Fruit fly (Drosophila melanogaster) whole organism, embryonic: ENCODE measurements around the gene mRpS31.
A peak's percentile ranks its signal among the peaks of the same experiment; 100 is the strongest.

Experiments used
- CG1024 ChIP-seq: fragments of 200-800 bp; sonication (Bioruptor generic); IDR thresholded peaks from 2 replicates; pipeline ENCODE4 v1.3.6; 2022; ENCODE audit warnings: missing biosample characterization, missing genetic modification characterization
- CG10431 ChIP-seq: fragments of 200-800 bp; sonication (Bioruptor generic); optimal IDR thresholded peaks from 3 replicates; lab custom pipeline; 2018; ENCODE audit warnings: missing biosample characterization, mild to moderate bottlenecking, missing genetic modification characterization
- CG10462 ChIP-seq: fragments of 200-800 bp; sonication (Bioruptor generic); optimal IDR thresholded peaks from 2 replicates; lab custom pipeline; 2016; ENCODE audit warnings: missing biosample characterization, missing genetic modification characterization
- CG11560 ChIP-seq: fragments of 200-800 bp; sonication (Bioruptor generic); IDR thresholded peaks from 3 replicates; pipeline ENCODE4 v1.3.6; 2022; ENCODE audit warnings: missing biosample characterization, missing genetic modification characterization
- CG13123 ChIP-seq: fragments of 200-800 bp; sonication (Bioruptor generic); optimal IDR thresholded peaks from 2 replicates; lab custom pipeline; 2016; ENCODE audit warnings: missing biosample characterization, missing genetic modification characterization
- CG13287 ChIP-seq: fragments of 200-800 bp; sonication (Bioruptor generic); IDR thresholded peaks from 2 replicates; pipeline ENCODE4 v1.3.6; 2022; ENCODE audit warnings: missing biosample characterization, missing genetic modification characterization; ENCODE audit not compliant: partially characterized antibody
- CG31365 ChIP-seq: fragments of 200-800 bp; sonication (Bioruptor generic); optimal IDR thresholded peaks from 2 replicates; lab custom pipeline; 2018; ENCODE audit warnings: missing biosample characterization, mild to moderate bottlenecking, missing genetic modification characterization
- CG5953 ChIP-seq: fragments of 200-800 bp; sonication (Bioruptor generic); IDR thresholded peaks from 2 replicates; pipeline ENCODE4 v1.3.6; 2022; ENCODE audit warnings: missing biosample characterization, missing genetic modification characterization
- CG8765 ChIP-seq: fragments of 200-800 bp; sonication (Bioruptor generic); IDR thresholded peaks from 2 replicates; pipeline ENCODE4 v1.3.6; 2022; ENCODE audit warnings: missing biosample characterization, missing genetic modification characterization
- CHES-1-like ChIP-seq: fragments of 200-800 bp; sonication (Bioruptor generic); optimal IDR thresholded peaks from 2 replicates; lab custom pipeline; 2016; ENCODE audit warnings: missing biosample characterization, missing genetic modification characterization
- CrebB ChIP-seq: fragments of 200-800 bp; sonication (Bioruptor generic); optimal IDR thresholded peaks from 3 replicates; lab custom pipeline; 2018; ENCODE audit warnings: missing biosample characterization, mild to moderate bottlenecking, missing genetic modification characterization
- D ChIP-seq, 2 experiments: fragments of 200-800 bp in 1 of 2; fragments of >200 bp in 1 of 2; sonication (Bioruptor generic) in 1 of 2; optimal IDR thresholded peaks; 2 replicates in 1 of 2; 3 replicates in 1 of 2; lab custom pipeline; 2017; ENCODE audit warnings: mild to moderate bottlenecking in 1 of 2, missing biosample characterization in 1 of 2, missing genetic modification characterization in 1 of 2, missing genetic modification reagents in 1 of 2
- D19B ChIP-seq: fragments of 200-800 bp; sonication (Bioruptor generic); optimal IDR thresholded peaks from 2 replicates; lab custom pipeline; 2017; ENCODE audit warnings: missing biosample characterization, mild to moderate bottlenecking, missing genetic modification characterization
- Elba2 ChIP-seq: fragments of 200-800 bp; sonication (Bioruptor generic); optimal IDR thresholded peaks from 3 replicates; lab custom pipeline; 2016; ENCODE audit warnings: missing biosample characterization, missing genetic modification characterization
- Ets65A ChIP-seq: fragments of 200-800 bp; sonication (Bioruptor generic); peaks from one replicate; lab custom pipeline; 2016; ENCODE audit warnings: missing biosample characterization, missing genetic modification characterization
- Fer2 ChIP-seq: fragments of 200-800 bp; sonication (Bioruptor generic); optimal IDR thresholded peaks from 2 replicates; lab custom pipeline; 2018; ENCODE audit warnings: missing biosample characterization, mild to moderate bottlenecking, missing genetic modification characterization, moderate library complexity
- HLHmδ ChIP-seq: fragments of 200-800 bp; sonication (Bioruptor generic); optimal IDR thresholded peaks from 2 replicates; lab custom pipeline; 2018; ENCODE audit warnings: missing biosample characterization, mild to moderate bottlenecking, missing genetic modification characterization, moderate library complexity
- Med ChIP-seq: fragments of 200-800 bp; sonication (Bioruptor generic); peaks from one replicate; lab custom pipeline; 2016; ENCODE audit warnings: missing biosample characterization, missing genetic modification characterization, mild to moderate bottlenecking, inconsistent platforms, moderate library complexity
- Mes4 ChIP-seq: fragments of 200-800 bp; sonication (Bioruptor generic); optimal IDR thresholded peaks from 2 replicates; lab custom pipeline; 2016; ENCODE audit warnings: missing biosample characterization, missing genetic modification characterization
- Myb ChIP-seq: fragments of 200-800 bp; sonication (Bioruptor generic); optimal IDR thresholded peaks from 2 replicates; lab custom pipeline; 2016; ENCODE audit warnings: missing biosample characterization, missing genetic modification characterization
- Oaz ChIP-seq: fragments of 200-800 bp; sonication (Bioruptor generic); IDR thresholded peaks from 2 replicates; pipeline ENCODE4 v1.3.6; 2022; ENCODE audit warnings: missing biosample characterization, missing genetic modification characterization
- Optix ChIP-seq: fragments of 200-800 bp; sonication (Bioruptor generic); IDR thresholded peaks from 3 replicates; pipeline ENCODE4 v1.3.6; 2022; ENCODE audit warnings: missing biosample characterization, missing genetic modification characterization
- Scr ChIP-seq: fragments of 200-800 bp; sonication (Bioruptor generic); IDR thresholded peaks from 2 replicates; pipeline ENCODE4 v1.3.6; 2022; ENCODE audit warnings: missing biosample characterization, missing genetic modification characterization; ENCODE audit not compliant: partially characterized antibody
- ac ChIP-seq: fragments of 200-800 bp; sonication (Bioruptor generic); optimal IDR thresholded peaks from 3 replicates; lab custom pipeline; 2017; ENCODE audit warnings: missing biosample characterization, mild to moderate bottlenecking, missing genetic modification characterization
- amos ChIP-seq: fragments of 200-800 bp; sonication (Bioruptor generic); IDR thresholded peaks from 2 replicates; pipeline ENCODE4 v1.3.6; 2022; ENCODE audit warnings: missing biosample characterization, missing genetic modification characterization; ENCODE audit not compliant: partially characterized antibody
- ase ChIP-seq: fragments of 200-800 bp; sonication (Bioruptor generic); IDR thresholded peaks from 3 replicates; pipeline ENCODE4 v1.3.6; 2022; ENCODE audit warnings: missing biosample characterization, missing genetic modification characterization
- ash1 ChIP-seq: fragments of 200-800 bp; sonication (Bioruptor generic); optimal IDR thresholded peaks from 2 replicates; lab custom pipeline; 2018; ENCODE audit warnings: missing biosample characterization, mild to moderate bottlenecking, missing genetic modification characterization
- cad ChIP-seq: fragments of >200 bp; optimal IDR thresholded peaks from 2 replicates; lab custom pipeline; 2017; ENCODE audit warnings: missing biosample characterization, missing genetic modification characterization
- chinmo ChIP-seq: fragments of 200-800 bp; sonication (Bioruptor generic); IDR thresholded peaks from 4 replicates; pipeline ENCODE4 v1.3.6; 2022; ENCODE audit warnings: missing biosample characterization, missing genetic modification characterization; ENCODE audit not compliant: partially characterized antibody
- corto ChIP-seq: fragments of 200-800 bp; sonication (Bioruptor generic); optimal IDR thresholded peaks from 2 replicates; lab custom pipeline; 2016; ENCODE audit warnings: missing biosample characterization, mild to moderate bottlenecking, missing genetic modification characterization, moderate library complexity
- da ChIP-seq: fragments of 200-800 bp; sonication (Bioruptor generic); optimal IDR thresholded peaks from 2 replicates; lab custom pipeline; 2016; ENCODE audit warnings: missing biosample characterization, missing genetic modification characterization
- gro ChIP-seq: fragments of 200-800 bp; sonication (Bioruptor generic); optimal IDR thresholded peaks from 2 replicates; lab custom pipeline; 2016; ENCODE audit warnings: missing biosample characterization, missing genetic modification characterization
- ken ChIP-seq: fragments of 200-800 bp; sonication (Bioruptor generic); IDR thresholded peaks from 3 replicates; pipeline ENCODE4 v1.3.6; 2022; ENCODE audit warnings: missing biosample characterization, missing genetic modification characterization
- lilli ChIP-seq: fragments of 200-800 bp; sonication (Bioruptor generic); optimal IDR thresholded peaks from 3 replicates; lab custom pipeline; 2016; ENCODE audit warnings: missing biosample characterization, missing genetic modification characterization
- otp ChIP-seq: fragments of 200-800 bp; sonication (Bioruptor generic); IDR thresholded peaks from 3 replicates; pipeline ENCODE4, ENCODE4 v1.3.6; 2022; ENCODE audit warnings: missing biosample characterization, missing genetic modification characterization
- pita ChIP-seq: fragments of 200-800 bp; sonication (Bioruptor generic); optimal IDR thresholded peaks from 2 replicates; lab custom pipeline; 2017; ENCODE audit warnings: missing biosample characterization, mild to moderate bottlenecking, missing genetic modification characterization
- rib ChIP-seq: fragments of 200-800 bp; sonication (Bioruptor generic); IDR thresholded peaks from 2 replicates; pipeline ENCODE4 v1.3.6; 2022; ENCODE audit warnings: missing biosample characterization, missing genetic modification characterization
- row ChIP-seq: fragments of 200-800 bp; sonication (Bioruptor generic); IDR thresholded peaks from 3 replicates; pipeline ENCODE4 v1.3.6; 2022; ENCODE audit warnings: missing biosample characterization, missing genetic modification characterization
- sd ChIP-seq: fragments of 200-800 bp; sonication (Bioruptor generic); optimal IDR thresholded peaks from 3 replicates; lab custom pipeline; 2018; ENCODE audit warnings: missing biosample characterization, mild to moderate bottlenecking, missing genetic modification characterization, moderate library complexity
- sens ChIP-seq: fragments of 200-800 bp; sonication (Bioruptor generic); peaks from one replicate; lab custom pipeline; 2016; ENCODE audit warnings: missing biosample characterization, missing genetic modification characterization
- twi ChIP-seq: fragments of 200-800 bp; optimal IDR thresholded peaks from 2 replicates; lab custom pipeline; 2019; ENCODE audit warnings: missing biosample characterization, mild to moderate bottlenecking, missing genetic modification characterization, moderate library complexity
- zfh1 ChIP-seq: fragments of 200-800 bp; sonication (Bioruptor generic); IDR thresholded peaks from 3 replicates; pipeline ENCODE4 v1.3.6; 2022; ENCODE audit warnings: missing biosample characterization, missing genetic modification characterization

Gene mRpS31

DNA sequence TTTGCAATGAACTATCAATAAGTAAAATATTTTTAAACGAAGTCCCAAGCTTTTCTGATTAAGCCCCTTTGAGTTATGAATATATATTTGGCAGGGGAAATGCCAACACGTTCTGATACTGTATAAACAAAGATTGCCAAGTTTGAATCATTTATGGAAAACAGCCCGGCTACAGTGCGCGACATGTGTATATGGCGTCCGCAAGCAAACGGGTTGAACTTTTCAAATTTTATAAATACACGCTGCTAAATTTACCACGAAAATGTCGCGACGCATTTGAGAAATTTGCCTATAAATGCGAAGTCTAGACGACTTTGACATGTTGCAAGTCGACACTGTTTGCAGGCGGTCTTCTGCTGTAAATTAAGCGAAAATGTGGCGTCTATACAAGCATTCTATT lies 43.1 kb downstream of the mRpS31 start (continued):
- no peak for TF ChIP-seq CG5953 (GFP tag; lab: Robert Waterston, UW)
- TF ChIP-seq ken (GFP tag; lab: Robert Waterston, UW): no peak
- TF ChIP-seq otp (GFP tag; lab: Robert Waterston, UW): 0 out of 3 replicates have a peak, but pooled peaks have one; percentile 39
- peak; percentile 25 for TF ChIP-seq Myb (GFP tag; lab: Kevin White, UChicago)
- TF ChIP-seq CG13123 (GFP tag; lab: Kevin White, UChicago): no peak
- no peak for TF ChIP-seq cad
- TF ChIP-seq pita (GFP tag; lab: Kevin White, UChicago): no peak
- no peak for TF ChIP-seq CG1024 (GFP tag; lab: Robert Waterston, UW)
- no peak for TF ChIP-seq CrebB
- peak; percentile 70 for TF ChIP-seq lilli (GFP tag; lab: Kevin White, UChicago)
- TF ChIP-seq CG8765 (GFP tag; lab: Robert Waterston, UW): no peak
- TF ChIP-seq sens (GFP tag; lab: Kevin White, UChicago): peak; percentile 85
- TF ChIP-seq gro (GFP tag; lab: Kevin White, UChicago): peak; percentile 28

DNA sequence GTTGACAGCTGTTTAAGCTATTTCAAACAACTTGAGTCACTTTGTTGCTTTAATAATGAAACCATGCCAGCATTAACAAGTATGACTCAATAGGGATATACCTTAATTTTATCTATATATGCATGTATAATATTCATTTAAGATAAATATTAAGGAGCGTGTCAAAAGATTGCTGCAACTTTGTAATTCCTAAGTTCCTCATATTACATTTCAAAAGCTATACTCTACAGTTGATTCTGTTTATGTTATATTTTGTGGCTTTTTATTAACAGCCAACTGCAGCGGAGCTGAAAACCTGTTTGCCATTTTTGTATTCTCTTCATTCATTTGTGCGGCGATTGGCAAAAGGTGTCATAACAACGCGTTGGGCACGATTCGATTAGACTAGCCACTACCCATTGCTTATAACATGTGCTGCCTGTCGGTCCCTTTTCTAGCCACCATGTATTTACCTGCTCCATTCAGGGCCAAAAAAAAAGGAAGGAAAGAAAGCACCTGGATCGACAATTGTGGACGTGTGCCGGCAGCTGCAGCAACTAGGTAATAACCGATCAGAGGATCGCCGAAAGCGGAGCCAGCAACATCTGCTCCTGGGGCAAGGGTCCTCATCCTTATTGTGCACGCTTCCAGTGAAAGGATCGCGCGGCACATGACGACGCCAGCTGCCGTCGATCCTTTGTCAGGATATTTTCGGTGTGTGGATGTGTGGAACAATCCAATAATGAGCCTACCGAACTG lies 43.9 kb downstream of the mRpS31 start:
- TF ChIP-seq Elba2 (GFP tag; lab: Kevin White, UChicago) (peak; percentile 12), CG13287 (GFP tag; lab: Robert Waterston, UW) (no peak), CrebB (no peak), amos (0 out of 2 replicates have a peak, but pooled peaks have one; percentile 5), Scr (no peak), zfh1 (GFP tag; lab: Robert Waterston, UW) (0 out of 3 replicates have a peak, but pooled peaks have one; percentile 32), CG11560 (tag; lab: Robert Waterston, UW) (no peak), Fer2 (tag; lab: Kevin White, UChicago) (no peak), twi (tag; lab: Kevin White, UChicago) (peak; percentile 72), ash1 (GFP tag; lab: Kevin White, UChicago) (peak; percentile 20), CG31365 (tag; lab: Kevin White, UChicago) (no peak), D (optimal IDR thresholded peaks at IDR 0.05; lab: Kevin White, UChicago) (peak; percentile 90), D (GFP tag; optimal IDR thresholded peaks at IDR 0.05; lab: Kevin White, UChicago) (no peak), Mes4 (GFP tag; lab: Kevin White, UChicago) (no peak), HLHmδ (GFP tag; lab: Kevin White, UChicago) (peak; percentile 66), Oaz (GFP tag; lab: Robert Waterston, UW) (no peak), Optix (0 out of 3 replicates have a peak, but pooled peaks have one; percentile 18), chinmo (GFP tag; lab: Robert Waterston, UW) (0 out of 4 replicates have a peak, but pooled peaks have one; percentile 7), Med (GFP tag; lab: Kevin White, UChicago) (peak; percentile 58), CG10462 (GFP tag; lab: Kevin White, UChicago) (no peak), corto (GFP tag; lab: Kevin White, UChicago) (peak; percentile 9), row (peak; percentile 27; the same call in 1 of the 3 replicates), sd (tag; lab: Kevin White, UChicago) (no peak), ase (GFP tag; lab: Robert Waterston, UW) (0 out of 3 replicates have a peak, but pooled peaks have one; percentile 48), da (peak; percentile 78), ac (GFP tag; lab: Kevin White, UChicago) (peak; percentile 99), CHES-1-like (GFP tag; lab: Kevin White, UChicago) (no peak), rib (GFP tag; lab: Robert Waterston, UW) (0 out of 2 replicates have a peak, but pooled peaks have one; percentile 30), CG10431 (peak; percentile 74), Ets65A (peak; percentile 51), D19B (peak; percentile 73)
